Worm (Caenorhabditis elegans): Measurements from ENCODE around the gene M03C11.9.

- TF ChIP-seq nhr-76 (tag; optimal IDR thresholded peaks at IDR 0.05) = no peak
- no peak for TF ChIP-seq skn-1 (tag; optimal IDR thresholded peaks at IDR 0.05)
- TF ChIP-seq nhr-11 (tag; optimal IDR thresholded peaks at IDR 0.05) = no peak
- peak; percentile 12 for TF ChIP-seq lin-15B (tag; optimal IDR thresholded peaks at IDR 0.05)
- no peak for TF ChIP-seq ceh-28 (tag; optimal IDR thresholded peaks at IDR 0.05)
- no peak for TF ChIP-seq fkh-2 (tag; optimal IDR thresholded peaks at IDR 0.05)
These were observed 40.6 kb upstream of the M03C11.9 start for ce11 chrIII:10432104-10432503.

Data from whole organism, L3 larva.